Worm (Caenorhabditis elegans): ENCODE results near the gene T25B2.3.

Gene T25B2.3

ce11 chrX:6207687-6208088 is 31.8 kb downstream of the T25B2.3 start, which contains the start of gene T13C5.6 (continued):
- peak; percentile 46 to 85 for TF ChIP-seq lsy-2 (tag; optimal IDR thresholded peaks at IDR 0.05)
- TF ChIP-seq egl-27 (tag; optimal IDR thresholded peaks at IDR 0.05), result no peak
- TF ChIP-seq aha-1 (tag), result peak; percentile 100
- peak; percentile 60 for TF ChIP-seq F49E8.2 (tag; optimal IDR thresholded peaks at IDR 0.05; ENCODE audit: borderline replicate concordance)
- peak; percentile 50 for TF ChIP-seq nhr-25 (tag; optimal IDR thresholded peaks at IDR 0.05; ENCODE audit: borderline replicate concordance, insufficient read depth)
- TF ChIP-seq ceh-82 (tag; optimal IDR thresholded peaks at IDR 0.05), result peak; percentile 6
- peak; percentile 90 for TF ChIP-seq nhr-111 (GFP tag; optimal IDR thresholded peaks at IDR 0.05)
- peak; percentile 93 for TF ChIP-seq tra-1 (GFP tag; IDR thresholded peaks at IDR 0.05)
- no peak for TF ChIP-seq snpc-4 (tag; optimal IDR thresholded peaks at IDR 0.05)
- TF ChIP-seq zip-11 (GFP tag; IDR thresholded peaks at IDR 0.05), result peak; percentile 62; the same call in 1 of the 2 replicates
- TF ChIP-seq ceh-20 (GFP tag; IDR thresholded peaks at IDR 0.05), result peak; percentile 94
- TF ChIP-seq ces-1 (GFP tag; optimal IDR thresholded peaks at IDR 0.05), result peak; percentile 66
- peak; percentile 93 for TF ChIP-seq spr-1 (tag; optimal IDR thresholded peaks at IDR 0.05)

- TF ChIP-seq dve-1 (tag; optimal IDR thresholded peaks at IDR 0.05; ENCODE audit: insufficient read depth) (no peak), tra-1 (GFP tag; IDR thresholded peaks at IDR 0.05) (no peak), zip-11 (GFP tag; IDR thresholded peaks at IDR 0.05) (no peak), ceh-62 (tag; optimal IDR thresholded peaks at IDR 0.05) (no peak), gei-8 (GFP tag; optimal IDR thresholded peaks at IDR 0.05) (no peak), skn-1 (tag; optimal IDR thresholded peaks at IDR 0.05) (no peak), lin-13 (GFP tag; optimal IDR thresholded peaks at IDR 0.05) (no peak), snpc-4 (tag; optimal IDR thresholded peaks at IDR 0.05) (no peak), lin-29 (GFP tag; IDR thresholded peaks at IDR 0.05) (no peak), daf-12 (tag; optimal IDR thresholded peaks at IDR 0.05) (no peak), spr-3 (GFP tag; optimal IDR thresholded peaks at IDR 0.05) (no peak), dmd-6 (GFP tag; IDR thresholded peaks at IDR 0.05) (no peak), attf-4 (tag; optimal IDR thresholded peaks at IDR 0.05) (no peak), nhr-10 (tag; optimal IDR thresholded peaks at IDR 0.05) (no peak), Y5F2A.4 (GFP tag; optimal IDR thresholded peaks at IDR 0.05) (no peak), ceh-82 (tag; optimal IDR thresholded peaks at IDR 0.05) (no peak), set-16 (GFP tag; IDR thresholded peaks at IDR 0.05) (no peak), mep-1 (tag; optimal IDR thresholded peaks at IDR 0.05) (no peak), hif-1 (tag; optimal IDR thresholded peaks at IDR 0.05) (no peak)
Observed at ce11 chrX:6208463-6208862, 32.5 kb downstream of the T25B2.3 start, which contains the start of gene C14F11.7. Gene C14F11.7 (minus strand): TSS chrX:6208563.

ce11 chrX:6211322-6211820 is 35.4 kb downstream of the T25B2.3 start:
- peak in 1 of 2 experiments; percentile 94 for TF ChIP-seq unc-62 (GFP tag; optimal IDR thresholded peaks at IDR 0.05 in 1 of 2)
- no peak for TF ChIP-seq unc-62 (tag; optimal IDR thresholded peaks at IDR 0.05)
- TF ChIP-seq mxl-2 (GFP tag; conservative IDR thresholded peaks at IDR 0.05), result no peak
- no peak for TF ChIP-seq ZK337.2 (GFP tag; IDR thresholded peaks at IDR 0.05)

- no peak for TF ChIP-seq nhr-42 (GFP tag; IDR thresholded peaks at IDR 0.05)
- no peak for TF ChIP-seq ceh-20 (GFP tag; IDR thresholded peaks at IDR 0.05)
- no peak for TF ChIP-seq daf-16 (GFP tag; optimal IDR thresholded peaks at IDR 0.05)
- no peak for TF ChIP-seq daf-16 (tag; optimal IDR thresholded peaks at IDR 0.05)
- TF ChIP-seq aha-1 (tag), result peak; percentile 2
- TF ChIP-seq cey-2 (tag; optimal IDR thresholded peaks at IDR 0.05; ENCODE audit: borderline replicate concordance, insufficient read depth), result no peak
- TF ChIP-seq skn-1 (tag; optimal IDR thresholded peaks at IDR 0.05), result no peak
- no peak for TF ChIP-seq php-3 (GFP tag; IDR thresholded peaks at IDR 0.05)
Observed at ce11 chrX:6216551-6216950, 40.6 kb downstream of the T25B2.3 start, which contains the start of gene lrch-1. Gene lrch-1 (minus strand): TSS chrX:6216651.

Data from whole organism, L4 larva.